Fruit fly (Drosophila melanogaster): Measurements from ENCODE around the gene CG16704.

DNA sequence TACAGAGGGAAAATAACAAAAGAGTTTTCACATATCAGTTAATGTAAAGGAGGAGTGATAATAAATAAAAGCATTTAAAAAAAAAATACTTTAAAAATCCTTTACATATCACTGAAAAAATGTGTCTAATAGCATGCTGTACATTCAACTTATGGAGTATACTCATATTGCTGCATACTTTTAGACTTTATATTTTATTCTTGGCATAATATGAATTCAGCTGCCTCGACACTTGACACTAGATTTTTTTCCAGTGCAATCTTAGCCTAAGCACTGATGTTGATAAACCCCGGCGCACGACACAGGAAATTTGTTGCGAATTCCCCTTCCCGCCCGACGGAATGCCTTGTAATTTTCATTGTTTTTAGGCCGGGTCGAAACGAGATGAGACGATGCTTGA is 48.1 kb upstream of the CG16704 start:
- TF ChIP-seq CG8478 (optimal IDR thresholded peaks at IDR 0.05) (no peak), psq (optimal IDR thresholded peaks at IDR 0.05) (no peak)

Measured in whole organism.